Worm (Caenorhabditis elegans): ENCODE measurements around the gene K07H8.12.

The K07H8.12 gene

DNA sequence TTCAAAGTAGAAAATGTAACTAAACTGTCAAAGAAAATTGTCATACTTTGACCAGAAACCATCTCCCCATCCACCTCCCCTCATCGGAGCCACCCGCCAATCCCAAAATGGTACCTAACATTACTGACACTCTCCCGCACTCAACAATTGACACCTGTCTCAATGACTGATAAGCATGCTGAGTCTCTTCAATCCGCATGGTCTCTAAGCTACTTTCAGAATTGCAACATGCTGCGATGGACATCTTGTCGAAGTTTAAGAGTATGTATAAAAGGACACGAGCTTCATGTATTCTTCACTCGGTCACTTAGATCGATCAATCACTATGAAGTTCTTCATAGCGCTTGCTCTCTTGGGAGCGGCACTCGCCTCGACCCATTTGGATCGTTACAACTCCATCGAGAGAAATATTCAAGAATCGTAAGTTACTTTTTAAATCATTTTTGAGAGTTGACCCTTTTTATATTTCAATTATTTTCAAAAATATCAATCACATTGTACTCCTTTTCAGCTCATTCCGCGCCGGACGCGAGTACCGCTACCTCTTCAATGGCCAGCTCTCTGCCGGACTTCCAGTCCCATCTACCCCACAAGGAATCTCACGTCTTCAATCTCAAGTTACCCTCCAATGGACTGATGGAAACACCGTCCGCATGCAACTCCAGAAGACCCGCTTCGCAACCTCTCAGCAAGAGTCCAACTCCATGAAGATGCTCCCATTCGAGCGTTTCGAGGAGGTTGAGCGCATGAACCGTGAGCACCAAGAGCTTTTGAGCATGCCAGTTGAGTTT, 15.5 kb downstream of the K07H8.12 start, which contains the start of gene vit-6 (continued):
- TF ChIP-seq nhr-179 (tag; optimal IDR thresholded peaks at IDR 0.05) (no peak), repo-1 (tag; optimal IDR thresholded peaks at IDR 0.05) (peak; percentile 33), ceh-40 (GFP tag; IDR thresholded peaks at IDR 0.05) (no peak), T26A5.8 (tag; optimal IDR thresholded peaks at IDR 0.05) (no peak), nhr-80 (tag; optimal IDR thresholded peaks at IDR 0.05) (peak; percentile 82), bed-1 (GFP tag; IDR thresholded peaks at IDR 0.05) (no peak), rcor-1 (GFP tag; IDR thresholded peaks at IDR 0.05) (0 out of 2 replicates have a peak, but pooled peaks have one; percentile 23), ets-4 (GFP tag; optimal IDR thresholded peaks at IDR 0.05) (peak; percentile 6), B0261.1 (tag; optimal IDR thresholded peaks at IDR 0.05) (no peak), ztf-3 (GFP tag; optimal IDR thresholded peaks at IDR 0.05) (no peak), ZK185.1 (tag; optimal IDR thresholded peaks at IDR 0.05; ENCODE audit: poor library complexity, severe bottlenecking) (peak; percentile 30), tbx-9 (tag; optimal IDR thresholded peaks at IDR 0.05; ENCODE audit: borderline replicate concordance) (no peak), lin-26 (GFP tag; IDR thresholded peaks at IDR 0.05) (no peak), F57A8.1 (GFP tag; optimal IDR thresholded peaks at IDR 0.05) (no peak), hmg-1.2 (GFP tag; IDR thresholded peaks at IDR 0.05) (peak; percentile 37; the same call in 1 of the 2 replicates), ztf-22 (GFP tag; optimal IDR thresholded peaks at IDR 0.05) (peak; percentile 8), Y56A3A.18 (GFP tag; IDR thresholded peaks at IDR 0.05) (peak; percentile 66), hsf-1 (GFP tag; IDR thresholded peaks at IDR 0.05) (no peak), dox-1 (GFP tag; IDR thresholded peaks at IDR 0.05) (no peak), Y53F4B.3 (GFP tag; IDR thresholded peaks at IDR 0.05) (no peak), Y95B8A.8 (GFP tag; IDR thresholded peaks at IDR 0.05) (0 out of 2 replicates have a peak, but pooled peaks have one; percentile 27), egl-18 (GFP tag; IDR thresholded peaks at IDR 0.05) (no peak), F37B4.10 (GFP tag; IDR thresholded peaks at IDR 0.05) (no peak), ztf-18 (tag; optimal IDR thresholded peaks at IDR 0.05) (no peak), Y53G8AR.9 (GFP tag; conservative IDR thresholded peaks at IDR 0.05) (peak; percentile 58; the same call in 1 of the 2 replicates), madf-3 (GFP tag; IDR thresholded peaks at IDR 0.05) (no peak), dpl-1 (GFP tag; optimal IDR thresholded peaks at IDR 0.05) (no peak), athp-1 (tag; optimal IDR thresholded peaks at IDR 0.05) (no peak), F49E8.2 (tag; optimal IDR thresholded peaks at IDR 0.05; ENCODE audit: insufficient read depth) (no peak), ztf-25 (GFP tag; IDR thresholded peaks at IDR 0.05) (no peak), hrde-1 (tag; optimal IDR thresholded peaks at IDR 0.05; ENCODE audit: borderline replicate concordance) (no peak), pha-4 (tag; optimal IDR thresholded peaks at IDR 0.05) (no peak), snpc-3.4 (tag; optimal IDR thresholded peaks at IDR 0.05) (no peak), K11D2.4 (GFP tag; IDR thresholded peaks at IDR 0.05) (no peak), attf-3 (GFP tag; conservative IDR thresholded peaks at IDR 0.05) (no peak), ceh-58 (GFP tag; IDR thresholded peaks at IDR 0.05) (no peak), C17E4.6 (GFP tag; IDR thresholded peaks at IDR 0.05) (no peak)

DNA sequence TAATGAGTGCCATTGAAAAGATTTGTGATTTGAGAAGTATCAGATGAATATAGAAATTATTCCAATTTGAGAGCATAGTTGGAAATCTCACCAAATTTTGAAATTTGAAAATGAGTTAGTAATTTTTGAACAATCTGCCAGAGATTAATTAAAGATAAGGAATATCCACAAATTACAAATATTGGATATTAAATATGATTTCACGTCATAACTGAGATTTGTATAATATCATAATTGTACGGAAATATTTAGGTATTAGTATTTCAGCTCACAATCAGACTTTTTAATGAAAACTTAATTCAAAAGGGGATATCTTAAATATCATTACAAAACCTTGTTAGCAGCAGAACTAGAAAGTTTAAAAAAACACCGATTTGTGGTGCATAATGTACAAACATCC, 16.6 kb downstream of the K07H8.12 start, which contains the start of gene K07H8.7:
TSS of gene K07H8.7 (minus strand) at position 101 of the 400 bp plus-strand sequence.
- no peak for TF ChIP-seq D2030.7 (GFP tag; IDR thresholded peaks at IDR 0.05)
